Fruit fly (Drosophila melanogaster): ENCODE data around the gene Ubc6.

- no peak for TF ChIP-seq CTCF (optimal IDR thresholded peaks at IDR 0.05)
- TF ChIP-seq CG8478 (optimal IDR thresholded peaks at IDR 0.05) = no peak
These were observed 26.0 kb upstream of the Ubc6 start for dm6 chr3R:4978256-4979021.
